Worm (Caenorhabditis elegans) whole organism, L2 larva: Measurements from ENCODE around the gene srab-11.

Source experiments
- R02D3.7 ChIP-seq: fragments of 150-350 bp; optimal IDR thresholded peaks from 2 replicates; lab custom pipeline; 2014; ENCODE audit warnings: missing biosample characterization, missing genetic modification characterization
- aly-2 ChIP-seq: fragments of 150-350 bp; optimal IDR thresholded peaks from 2 replicates; lab custom pipeline; 2014; ENCODE audit warnings: missing biosample characterization, missing genetic modification characterization
- lin-13 ChIP-seq: fragments of 150-350 bp; optimal IDR thresholded peaks from 2 replicates; lab custom pipeline; 2014; ENCODE audit warnings: missing biosample characterization, missing genetic modification reagents, missing genetic modification characterization
- nhr-237 ChIP-seq: fragments of 150-350 bp; optimal IDR thresholded peaks from 2 replicates; lab custom pipeline; 2014; ENCODE audit warnings: missing biosample characterization, missing genetic modification characterization
- nhr-77 ChIP-seq: fragments of 150-350 bp; optimal IDR thresholded peaks from 2 replicates; lab custom pipeline; 2014; ENCODE audit warnings: missing biosample characterization, missing genetic modification characterization
- skn-1 ChIP-seq: sonication (generic microtip); optimal IDR thresholded peaks from 2 replicates; lab custom pipeline; 2017; ENCODE audit warnings: missing biosample characterization, missing genetic modification characterization
- snpc-4 ChIP-seq: fragments of 150-350 bp; optimal IDR thresholded peaks from 2 replicates; lab custom pipeline; 2014; ENCODE audit warnings: missing biosample characterization, missing genetic modification characterization
- zag-1 ChIP-seq: fragments of 150-350 bp; optimal IDR thresholded peaks from 2 replicates; lab custom pipeline; 2014; ENCODE audit warnings: missing biosample characterization, missing genetic modification characterization
- ztf-1 ChIP-seq: fragments of 200-800 bp; sonication (Bioruptor generic); conservative IDR thresholded peaks from 2 replicates; pipeline ENCODE4 v1.3.6; 2022; ENCODE audit warnings: missing genetic modification characterization, missing compliant biosample characterization

ce11 chrV:3171625-3172024, 24.8 kb upstream of the srab-11 start:
- TF ChIP-seq skn-1 (tag; lab: Kevin White, UChicago) (no peak), nhr-237 (tag; lab: Kevin White, UChicago) (no peak), R02D3.7 (tag; lab: Kevin White, UChicago) (no peak), zag-1 (no peak), snpc-4 (tag; lab: Kevin White, UChicago) (no peak), aly-2 (no peak), ztf-1 (no peak), nhr-77 (tag; lab: Kevin White, UChicago) (no peak), lin-13 (GFP tag; lab: Kevin White, UChicago) (no peak)
